Worm (Caenorhabditis elegans): ENCODE measurements around the gene C15H7.4.
A peak's percentile ranks its signal among the peaks of the same experiment; 100 is the strongest.

DNA sequence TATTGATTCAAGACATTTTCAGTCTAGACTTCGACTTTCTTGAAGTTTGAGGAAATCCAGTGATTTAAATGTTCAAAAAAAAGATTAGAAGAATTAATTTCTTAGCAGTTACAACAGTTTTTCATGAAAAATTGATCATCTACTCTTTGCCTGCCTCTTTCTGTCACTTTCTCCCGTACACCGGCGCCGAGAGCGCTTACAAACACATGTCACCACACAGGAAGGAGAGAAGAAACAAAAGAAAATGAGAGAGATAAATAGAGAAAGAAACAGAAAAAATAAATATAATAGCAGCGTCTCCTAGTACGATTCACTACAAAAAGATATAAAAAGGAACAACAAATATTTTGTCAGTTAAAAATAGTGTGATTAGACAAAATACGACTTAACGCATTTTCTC is 11.0 kb upstream of the C15H7.4 start:
- TF ChIP-seq lin-39 (tag; optimal IDR thresholded peaks at IDR 0.05), result no peak
- TF ChIP-seq mdl-1 (tag; optimal IDR thresholded peaks at IDR 0.05), result peak in 1 of 2 experiments; percentile 63
- no peak for TF ChIP-seq skn-1 (tag; optimal IDR thresholded peaks at IDR 0.05)
- TF ChIP-seq dpl-1 (GFP tag; optimal IDR thresholded peaks at IDR 0.05), result no peak
- TF ChIP-seq mdt-29 (GFP tag; IDR thresholded peaks at IDR 0.05), result no peak
- TF ChIP-seq ZK546.5 (tag; optimal IDR thresholded peaks at IDR 0.05), result no peak
- TF ChIP-seq ama-1 (optimal IDR thresholded peaks at IDR 0.05), result no peak

Measured in whole organism, L4 larva.